In the genomic region with DNA sequence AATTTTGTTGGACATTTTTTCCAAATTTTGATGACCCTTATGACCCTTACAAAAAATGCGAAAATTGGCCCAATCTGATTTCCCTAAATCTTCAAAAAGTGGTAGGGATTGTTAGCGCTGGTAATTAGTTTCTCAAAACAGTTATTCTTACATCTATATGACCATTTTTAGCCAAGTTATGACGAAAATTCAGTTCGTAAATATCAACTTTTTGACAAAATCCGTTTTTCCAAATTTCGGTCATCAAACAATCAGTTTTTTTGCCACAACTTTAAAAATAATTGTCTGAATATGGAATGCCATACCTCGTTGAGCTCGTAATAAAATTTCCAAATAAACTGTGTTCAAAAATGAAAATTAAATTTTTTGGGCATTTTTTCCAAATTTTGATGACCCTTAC, we compare ENCODE assay signal across 3 fruit fly cellular contexts.
TF ChIP-seq lines count a peak whose summit lies in the region.
"Not testable (repeated sequence)": the region's sequence is repeated elsewhere in the genome, so short reads cannot be mapped to it uniquely, and the experiment has no call there.

No protein-coding gene starts in this region.

- not testable (repeated sequence) for TF ChIP-seq CTCF in whole organism, embryonic (GFP tag; optimal IDR thresholded peaks at IDR 0.05; lab: Kevin White, UChicago)

TF ChIP-seq in whole organism, 6 proteins besides CTCF, POLR2A, EP300 and RAD21:
- TF ChIP-seq pan (optimal IDR thresholded peaks at IDR 0.05; lab: Kevin White, UChicago): peak; percentile 51

TF ChIP-seq in whole organism, embryonic, 481 proteins besides CTCF, POLR2A, EP300 and RAD21:
- peak in 1 of 2 experiments; percentile 81 for TF ChIP-seq Dfd (GFP tag; optimal IDR thresholded peaks at IDR 0.05; lab: Kevin White, UChicago)
- TF ChIP-seq Gug (GFP tag; IDR thresholded peaks at IDR 0.05; lab: Robert Waterston, UW): 0 out of 4 replicates have a peak, but pooled peaks have one; percentile 19
- peak; percentile 67 for TF ChIP-seq CG8290 (GFP tag; optimal IDR thresholded peaks at IDR 0.05; lab: Kevin White, UChicago)
- peak in 1 of 2 experiments; percentile 86 for TF ChIP-seq CG8290 (tag; optimal IDR thresholded peaks at IDR 0.05; lab: Kevin White, UChicago)
TF ChIP-seq in whole organism, embryonic: peak in this region for 3; not testable (repeated sequence) for 478.

TF ChIP-seq in whole organism, wandering third instar larva, 38 proteins besides CTCF, POLR2A, EP300 and RAD21:
- TF ChIP-seq pan (optimal IDR thresholded peaks at IDR 0.05; lab: Kevin White, UChicago) (peak; percentile 60), Dfd (GFP tag; optimal IDR thresholded peaks at IDR 0.05; lab: Kevin White, UChicago) (peak; percentile 95)
